Worm (Caenorhabditis elegans) whole organism, mixed stage, embryonic: Measurements from ENCODE around the gene gpx-5.

Experiments used
- M03D4.4 ChIP-seq: sonication (generic microtip); optimal IDR thresholded peaks from 2 replicates; lab custom pipeline; 2017; ENCODE audit warnings: mild to moderate bottlenecking, missing genetic modification characterization, missing compliant biosample characterization
- bed-3 ChIP-seq: fragments of 200-800 bp; sonication (Bioruptor generic); optimal IDR thresholded peaks from 3 replicates; lab custom pipeline; 2018; ENCODE audit warnings: mild to moderate bottlenecking, missing genetic modification characterization, moderate library complexity, missing compliant biosample characterization
- blmp-1 ChIP-seq: fragments of 150-350 bp; optimal IDR thresholded peaks from 2 replicates; lab custom pipeline; 2014; ENCODE audit warnings: missing biosample characterization, missing genetic modification characterization
- ceh-39 ChIP-seq: fragments of 150-350 bp; optimal IDR thresholded peaks from 2 replicates; lab custom pipeline; 2014; ENCODE audit warnings: missing biosample characterization, missing genetic modification characterization
- ceh-83 ChIP-seq: fragments of 200-800 bp; sonication (Bioruptor generic); optimal IDR thresholded peaks from 2 replicates; lab custom pipeline; 2018; ENCODE audit warnings: mild to moderate bottlenecking, missing genetic modification characterization, missing compliant biosample characterization
- ces-1 ChIP-seq: fragments of 150-350 bp; optimal IDR thresholded peaks from 2 replicates; lab custom pipeline; 2014; ENCODE audit warnings: missing biosample characterization, missing genetic modification reagents, missing genetic modification characterization
- drap-1 ChIP-seq: fragments of 200-800 bp; sonication (Bioruptor generic); optimal IDR thresholded peaks from 3 replicates; lab custom pipeline; 2018; ENCODE audit warnings: mild to moderate bottlenecking, missing genetic modification characterization, missing compliant biosample characterization
- elt-1 ChIP-seq: sonication (generic microtip); optimal IDR thresholded peaks from 2 replicates; lab custom pipeline; 2017; ENCODE audit warnings: missing genetic modification characterization, mild to moderate bottlenecking, missing compliant biosample characterization, antibody characterized with exemption, moderate library complexity, borderline replicate concordance; ENCODE audit not compliant: insufficient read depth
- elt-3 ChIP-seq: fragments of 150-350 bp; optimal IDR thresholded peaks from 2 replicates; lab custom pipeline; 2014; ENCODE audit warnings: missing biosample characterization, missing genetic modification characterization
- flh-1 ChIP-seq: fragments of 200-800 bp; sonication (Bioruptor generic); optimal IDR thresholded peaks from 2 replicates; lab custom pipeline; 2018; ENCODE audit warnings: mild to moderate bottlenecking, missing genetic modification characterization, moderate library complexity, missing compliant biosample characterization
- ham-2 ChIP-seq: fragments of 200-800 bp; sonication (Bioruptor generic); optimal IDR thresholded peaks from 2 replicates; lab custom pipeline; 2018; ENCODE audit warnings: mild to moderate bottlenecking, missing genetic modification characterization, missing compliant biosample characterization
- hlh-1 ChIP-seq: fragments of 150-350 bp; optimal IDR thresholded peaks from 2 replicates; lab custom pipeline; 2014; ENCODE audit warnings: missing biosample characterization, missing genetic modification reagents, missing genetic modification characterization
- lin-13 ChIP-seq: fragments of 150-350 bp; optimal IDR thresholded peaks from 2 replicates; lab custom pipeline; 2014; ENCODE audit warnings: missing biosample characterization, missing genetic modification characterization
- lin-32 ChIP-seq: fragments of 200-800 bp; sonication (Bioruptor generic); optimal IDR thresholded peaks from 2 replicates; lab custom pipeline; 2018; ENCODE audit warnings: mild to moderate bottlenecking, missing genetic modification characterization, missing compliant biosample characterization
- lsy-2 ChIP-seq: fragments of 150-350 bp; optimal IDR thresholded peaks from 2 replicates; lab custom pipeline; 2014; ENCODE audit warnings: missing biosample characterization, missing genetic modification characterization
- mab-5 ChIP-seq: fragments of 150-350 bp; optimal IDR thresholded peaks from 2 replicates; lab custom pipeline; 2014; ENCODE audit warnings: missing biosample characterization, missing genetic modification characterization
- mls-2 ChIP-seq: sonication (generic microtip); optimal IDR thresholded peaks from 2 replicates; lab custom pipeline; 2016; ENCODE audit warnings: mild to moderate bottlenecking, missing genetic modification characterization, moderate library complexity, missing compliant biosample characterization
- nhr-12 ChIP-seq: fragments of 150-350 bp; optimal IDR thresholded peaks from 2 replicates; lab custom pipeline; 2014; ENCODE audit warnings: missing biosample characterization, missing genetic modification characterization
- nhr-2 ChIP-seq: fragments of 150-350 bp; optimal IDR thresholded peaks from 2 replicates; lab custom pipeline; 2014; ENCODE audit warnings: missing biosample characterization, missing genetic modification characterization
- nhr-237 ChIP-seq: fragments of 150-350 bp; optimal IDR thresholded peaks from 2 replicates; lab custom pipeline; 2014; ENCODE audit warnings: missing biosample characterization, missing genetic modification characterization
- nhr-28 ChIP-seq: fragments of 150-350 bp; optimal IDR thresholded peaks from 2 replicates; lab custom pipeline; 2014; ENCODE audit warnings: missing biosample characterization, missing genetic modification characterization
- nhr-76 ChIP-seq: sonication (generic microtip); optimal IDR thresholded peaks from 2 replicates; lab custom pipeline; 2017; ENCODE audit warnings: missing biosample characterization, missing genetic modification characterization
- pha-4 ChIP-seq: fragments of 150-350 bp; optimal IDR thresholded peaks from 2 replicates; lab custom pipeline; 2018; ENCODE audit warnings: missing biosample characterization, missing genetic modification reagents, missing genetic modification characterization
- sem-2 ChIP-seq: fragments of 200-800 bp; sonication (Bioruptor generic); optimal IDR thresholded peaks from 2 replicates; lab custom pipeline; 2018; ENCODE audit warnings: mild to moderate bottlenecking, missing genetic modification characterization, missing compliant biosample characterization
- tbx-8 ChIP-seq: fragments of 200-800 bp; sonication (Bioruptor generic); optimal IDR thresholded peaks from 2 replicates; lab custom pipeline; 2018; ENCODE audit warnings: mild to moderate bottlenecking, missing genetic modification characterization, moderate library complexity, missing compliant biosample characterization
- unc-120 ChIP-seq: sonication (generic microtip); optimal IDR thresholded peaks from 2 replicates; lab custom pipeline; 2017; ENCODE audit warnings: missing genetic modification characterization, missing compliant biosample characterization; ENCODE audit not compliant: poor library complexity, severe bottlenecking
- unc-62 ChIP-seq: fragments of 150-350 bp; optimal IDR thresholded peaks from 2 replicates; lab custom pipeline; 2014; ENCODE audit warnings: missing biosample characterization, missing genetic modification reagents, missing genetic modification characterization
- ztf-11 ChIP-seq: fragments of 150-350 bp; optimal IDR thresholded peaks from 2 replicates; lab custom pipeline; 2014; ENCODE audit warnings: missing biosample characterization, missing genetic modification characterization

gpx-5 gene

DNA sequence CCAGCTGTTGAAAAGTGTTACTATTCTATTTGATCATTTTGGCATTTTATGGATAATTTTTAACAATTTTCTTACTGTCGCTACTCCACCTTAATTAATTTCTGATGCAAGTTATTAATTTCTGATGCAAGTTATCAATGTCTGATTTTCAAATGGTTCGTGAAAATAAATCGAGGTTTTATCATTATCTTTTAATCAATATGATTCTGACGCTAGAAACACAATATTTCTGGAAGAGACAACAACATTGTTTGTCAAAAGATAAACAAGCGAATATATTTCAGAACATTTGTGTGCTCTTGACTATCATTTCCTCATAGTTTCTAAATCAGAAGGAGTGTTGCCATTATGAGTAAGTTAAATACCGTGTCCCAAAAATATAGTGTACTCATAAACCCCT, 18.0 kb upstream of the gpx-5 start, which contains the start of gene F49E2.2:
TSS of gene F49E2.2 (plus strand) at position 301 of the 400 bp plus-strand sequence.
- TF ChIP-seq ztf-11 (tag; lab: Kevin White, UChicago) (no peak), unc-62 (no peak), nhr-28 (tag; lab: Kevin White, UChicago) (no peak), nhr-76 (tag; lab: Kevin White, UChicago) (no peak), nhr-237 (tag; lab: Kevin White, UChicago) (no peak), mab-5 (no peak), blmp-1 (tag; lab: Kevin White, UChicago) (no peak)
- TF ChIP-seq, all 35 proteins: peak for 0

ce11 chrX:9568574-9568973, 15.9 kb upstream of the gpx-5 start:
- no peak for TF ChIP-seq nhr-28 (tag; lab: Kevin White, UChicago)

ce11 chrX:9576928-9577327, 7.5 kb upstream of the gpx-5 start, which contains the start of gene glb-17:
glb-17 (minus strand) TSS chrX:9577028.
- TF ChIP-seq lsy-2 (tag; lab: Kevin White, UChicago) (no peak), drap-1 (GFP tag; lab: Kevin White, UChicago) (no peak), ces-1 (no peak), nhr-76 (tag; lab: Kevin White, UChicago) (no peak), tbx-8 (GFP tag; lab: Kevin White, UChicago) (no peak), elt-1 (tag; lab: Kevin White, UChicago) (no peak), nhr-2 (no peak), M03D4.4 (tag; lab: Kevin White, UChicago) (no peak), bed-3 (no peak), ham-2 (GFP tag; lab: Kevin White, UChicago) (no peak), nhr-12 (tag; lab: Kevin White, UChicago) (no peak), ceh-83 (GFP tag; lab: Kevin White, UChicago) (no peak), hlh-1 (tag; lab: Kevin White, UChicago) (no peak), nhr-237 (tag; lab: Kevin White, UChicago) (no peak), mab-5 (no peak), unc-120 (no peak)

DNA sequence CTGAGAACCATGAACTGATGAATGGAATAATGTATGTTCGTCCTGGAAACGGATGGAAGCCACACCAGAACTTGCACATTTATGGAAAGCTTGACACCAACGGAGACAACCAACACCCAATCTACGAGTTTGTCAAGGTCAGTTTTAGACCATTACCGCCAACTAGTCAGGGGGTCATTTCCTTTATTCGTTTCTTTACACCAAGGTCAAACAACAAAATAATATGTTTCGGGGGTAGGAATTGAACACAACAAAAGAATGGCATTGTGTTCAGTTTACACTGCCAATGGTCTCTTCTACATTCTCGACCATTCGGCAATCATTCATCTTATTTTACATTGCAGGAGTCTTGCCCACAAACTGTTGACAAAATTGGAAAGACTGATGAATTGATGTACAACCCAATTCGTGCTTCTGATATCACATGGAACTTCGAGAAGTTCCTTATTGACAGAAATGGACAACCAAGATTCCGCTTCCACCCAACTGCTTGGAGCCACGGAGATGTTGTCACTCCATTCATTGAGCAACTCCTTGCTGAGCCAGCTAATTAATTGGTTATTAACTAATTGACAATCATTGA, 1.2 kb downstream of the gpx-5 start:
- TF ChIP-seq ceh-39 (no peak), nhr-237 (tag; lab: Kevin White, UChicago) (no peak), mls-2 (tag; lab: Kevin White, UChicago) (no peak), lin-32 (GFP tag; lab: Kevin White, UChicago) (no peak), tbx-8 (GFP tag; lab: Kevin White, UChicago) (no peak), lsy-2 (tag; lab: Kevin White, UChicago) (no peak), pha-4 (tag; lab: Kevin White, UChicago) (no peak), mab-5 (no peak), ces-1 (no peak), drap-1 (GFP tag; lab: Kevin White, UChicago) (no peak), elt-1 (tag; lab: Kevin White, UChicago) (no peak), nhr-28 (tag; lab: Kevin White, UChicago) (no peak), ztf-11 (tag; lab: Kevin White, UChicago) (no peak), ceh-83 (GFP tag; lab: Kevin White, UChicago) (no peak), blmp-1 (tag; lab: Kevin White, UChicago) (no peak), M03D4.4 (tag; lab: Kevin White, UChicago) (no peak), flh-1 (GFP tag; lab: Kevin White, UChicago) (no peak), hlh-1 (tag; lab: Kevin White, UChicago) (no peak), lin-13 (no peak)

DNA sequence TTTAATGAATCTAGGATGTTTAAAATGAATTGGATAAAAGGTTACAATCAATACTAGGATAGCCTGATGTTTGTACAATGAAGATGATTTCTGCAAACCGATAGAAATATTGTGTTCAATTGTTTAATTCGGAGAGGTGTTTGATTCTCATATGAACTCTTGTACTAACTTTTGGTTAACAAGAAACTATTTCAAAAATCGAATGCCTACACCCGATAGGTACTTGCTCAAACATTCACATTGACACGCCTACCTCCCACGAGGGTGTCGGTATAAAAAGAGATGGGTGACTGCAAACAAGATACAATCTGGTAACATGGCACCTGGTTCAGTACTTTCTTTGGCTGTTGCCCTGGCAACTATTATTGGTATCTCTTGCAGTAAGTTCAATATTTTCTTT, 3.2 kb downstream of the gpx-5 start, which contains the start of gene gpx-3:
TSS of gene gpx-3 (plus strand) at position 301 of the 400 bp plus-strand sequence.
- TF ChIP-seq elt-1 (tag; lab: Kevin White, UChicago): no peak
- TF ChIP-seq nhr-2: no peak
- no peak for TF ChIP-seq elt-3 (tag; lab: Kevin White, UChicago)
- no peak for TF ChIP-seq mls-2 (tag; lab: Kevin White, UChicago)
- no peak for TF ChIP-seq flh-1 (GFP tag; lab: Kevin White, UChicago)
- no peak for TF ChIP-seq drap-1 (GFP tag; lab: Kevin White, UChicago)
- TF ChIP-seq nhr-12 (tag; lab: Kevin White, UChicago): no peak
- no peak for TF ChIP-seq sem-2 (GFP tag; lab: Kevin White, UChicago)
- no peak for TF ChIP-seq M03D4.4 (tag; lab: Kevin White, UChicago)
